Fruit fly (Drosophila melanogaster): ENCODE results near the gene CG18558.

CG18558 gene

DNA sequence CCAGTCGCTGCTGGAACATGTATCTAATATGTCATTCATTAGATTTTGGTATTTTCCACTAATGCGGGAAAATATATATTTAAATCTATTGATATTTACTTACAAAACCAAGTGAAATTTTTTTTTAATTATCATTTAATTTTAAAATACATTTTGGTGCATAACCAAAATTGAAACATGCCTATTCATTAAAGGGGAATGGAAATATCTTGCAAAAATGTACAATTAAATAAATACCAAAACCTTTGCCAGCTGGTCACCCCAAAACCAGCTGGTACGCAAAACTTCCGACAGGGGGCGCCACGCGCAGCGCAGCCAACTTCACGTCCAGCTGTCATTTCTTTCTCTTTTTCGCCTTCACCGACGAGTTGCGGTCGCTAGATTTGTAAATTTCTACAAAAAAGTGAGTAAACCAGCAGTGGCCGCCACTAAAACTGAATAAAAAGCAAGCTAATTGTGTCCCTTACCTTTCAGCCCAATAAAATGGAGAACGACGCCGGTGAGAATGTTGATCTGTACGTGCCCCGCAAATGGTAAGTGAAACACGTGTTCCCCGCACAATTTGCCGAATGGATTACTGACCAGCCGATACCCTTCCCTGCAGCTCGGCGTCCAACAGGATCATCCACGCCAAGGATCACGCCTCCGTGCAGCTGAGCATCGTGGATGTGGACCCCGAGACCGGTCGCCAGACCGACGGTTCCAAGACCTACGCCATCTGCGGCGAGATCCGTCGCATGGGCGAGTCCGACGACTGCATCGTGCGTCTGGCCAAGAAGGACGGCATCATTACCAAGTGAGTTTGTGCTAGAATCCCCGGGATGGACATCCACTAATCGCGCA is 11.7 kb upstream of the CG18558 start, which contains the start of the genes CG3104 and RpS21 (continued):
- peak; percentile 38 for TF ChIP-seq CG12769 (tag; optimal IDR thresholded peaks at IDR 0.05)
- peak; percentile 50 for TF ChIP-seq zf30C (GFP tag; optimal IDR thresholded peaks at IDR 0.05)
- peak; percentile 82 for TF ChIP-seq trem (tag; optimal IDR thresholded peaks at IDR 0.05)
- TF ChIP-seq Ets97D (GFP tag; optimal IDR thresholded peaks at IDR 0.05): peak; percentile 98
- peak; percentile 46 for TF ChIP-seq CG6254 (GFP tag; optimal IDR thresholded peaks at IDR 0.05)
- peak; percentile 77 for TF ChIP-seq ash1 (GFP tag; optimal IDR thresholded peaks at IDR 0.05)
- peak; percentile 86 for TF ChIP-seq sug (tag; optimal IDR thresholded peaks at IDR 0.05)
- TF ChIP-seq ssp (GFP tag; IDR thresholded peaks at IDR 0.05): peak; percentile 81
- peak; percentile 71 for TF ChIP-seq ab (GFP tag; optimal IDR thresholded peaks at IDR 0.05)
- peak; percentile 46 for TF ChIP-seq CG2202 (tag; optimal IDR thresholded peaks at IDR 0.05)
- TF ChIP-seq D19B (GFP tag; optimal IDR thresholded peaks at IDR 0.05): peak; percentile 56
- peak; percentile 98 for TF ChIP-seq NFAT (GFP tag; IDR thresholded peaks at IDR 0.05)
- TF ChIP-seq Six4 (GFP tag; optimal IDR thresholded peaks at IDR 0.05): peak; percentile 74
- TF ChIP-seq otp (GFP tag; IDR thresholded peaks at IDR 0.05): peak; percentile 95
- TF ChIP-seq pfk (GFP tag; optimal IDR thresholded peaks at IDR 0.05): peak; percentile 80
- TF ChIP-seq CG3995 (GFP tag; optimal IDR thresholded peaks at IDR 0.05): peak; percentile 72
- TF ChIP-seq CG16815 (GFP tag; optimal IDR thresholded peaks at IDR 0.05): peak; percentile 72
- TF ChIP-seq kay (GFP tag; optimal IDR thresholded peaks at IDR 0.05): no peak
- TF ChIP-seq br (optimal IDR thresholded peaks at IDR 0.05): no peak
- TF ChIP-seq CG17361 (GFP tag; IDR thresholded peaks at IDR 0.05): peak; percentile 85
- peak; percentile 80 for TF ChIP-seq ac (GFP tag; optimal IDR thresholded peaks at IDR 0.05)
- peak; percentile 73 for TF ChIP-seq CG10147 (GFP tag; optimal IDR thresholded peaks at IDR 0.05)
- peak; percentile 79 for TF ChIP-seq stwl (tag; optimal IDR thresholded peaks at IDR 0.05)
- TF ChIP-seq CG9932 (GFP tag; IDR thresholded peaks at IDR 0.05): peak; percentile 93
- peak; percentile 92 for TF ChIP-seq Mrtf (GFP tag; IDR thresholded peaks at IDR 0.05)
- peak; percentile 65 for TF ChIP-seq CG31365 (tag; optimal IDR thresholded peaks at IDR 0.05)
- TF ChIP-seq CG18764 (GFP tag; optimal IDR thresholded peaks at IDR 0.05): peak; percentile 82
- no peak for TF ChIP-seq inv (GFP tag; IDR thresholded peaks at IDR 0.05; ENCODE audit: partially characterized antibody)
- peak; percentile 80 for TF ChIP-seq CHES-1-like (GFP tag; optimal IDR thresholded peaks at IDR 0.05)
- TF ChIP-seq D (optimal IDR thresholded peaks at IDR 0.05): no peak
- TF ChIP-seq D (GFP tag; optimal IDR thresholded peaks at IDR 0.05): peak; percentile 77
- TF ChIP-seq CG10959 (GFP tag; IDR thresholded peaks at IDR 0.05): peak; percentile 74
- TF ChIP-seq Dref (GFP tag; IDR thresholded peaks at IDR 0.05): peak; percentile 53
- peak; percentile 63 for TF ChIP-seq org-1 (GFP tag; optimal IDR thresholded peaks at IDR 0.05)
- no peak for TF ChIP-seq Hr78 (GFP tag; optimal IDR thresholded peaks at IDR 0.05)
- TF ChIP-seq usp (GFP tag; optimal IDR thresholded peaks at IDR 0.05): no peak
- TF ChIP-seq Gsc (GFP tag; IDR thresholded peaks at IDR 0.05): no peak
- no peak for TF ChIP-seq Trl (optimal IDR thresholded peaks at IDR 0.05)
- TF ChIP-seq Trl (GFP tag; optimal IDR thresholded peaks at IDR 0.05): peak; percentile 93
- peak; percentile 35 for TF ChIP-seq ftz-f1 (GFP tag; optimal IDR thresholded peaks at IDR 0.05)
- TF ChIP-seq CG7556 (GFP tag; optimal IDR thresholded peaks at IDR 0.05): peak; percentile 67
- peak; percentile 61 for TF ChIP-seq Chrac-16 (GFP tag; optimal IDR thresholded peaks at IDR 0.05)
- peak; percentile 81 for TF ChIP-seq CG3407 (GFP tag; optimal IDR thresholded peaks at IDR 0.05)
- TF ChIP-seq Max (GFP tag; optimal IDR thresholded peaks at IDR 0.05): peak; percentile 89
- peak; percentile 100 for TF ChIP-seq Opbp (GFP tag; IDR thresholded peaks at IDR 0.05; ENCODE audit: partially characterized antibody)
- peak; percentile 60 for TF ChIP-seq CG6654 (GFP tag; optimal IDR thresholded peaks at IDR 0.05)
- TF ChIP-seq CG1233 (GFP tag; optimal IDR thresholded peaks at IDR 0.05): peak; percentile 93
- no peak for TF ChIP-seq mld (GFP tag; IDR thresholded peaks at IDR 0.05; ENCODE audit: partially characterized antibody)
- TF ChIP-seq HLH4C (GFP tag; IDR thresholded peaks at IDR 0.05; ENCODE audit: partially characterized antibody): no peak
- peak; percentile 77 for TF ChIP-seq p53 (GFP tag; optimal IDR thresholded peaks at IDR 0.05)
